Worm (Caenorhabditis elegans) whole organism, L2 larva: ENCODE results near the gene slc-25A18.2.

Source experiments
- C34F6.9 ChIP-seq: fragments of 150-350 bp; optimal IDR thresholded peaks from 2 replicates; lab custom pipeline; 2014; ENCODE audit warnings: missing biosample characterization, missing genetic modification characterization
- R02D3.7 ChIP-seq: fragments of 150-350 bp; optimal IDR thresholded peaks from 2 replicates; lab custom pipeline; 2014; ENCODE audit warnings: missing biosample characterization, missing genetic modification characterization
- Y55F3AM.14 ChIP-seq: fragments of 200-800 bp; sonication (Bioruptor generic); optimal IDR thresholded peaks from 2 replicates; lab custom pipeline; 2018; ENCODE audit warnings: mild to moderate bottlenecking, missing genetic modification characterization, missing compliant biosample characterization
- alr-1 ChIP-seq: fragments of 150-350 bp; optimal IDR thresholded peaks from 2 replicates; lab custom pipeline; 2014; ENCODE audit warnings: missing biosample characterization, missing genetic modification characterization
- aly-2 ChIP-seq: fragments of 150-350 bp; optimal IDR thresholded peaks from 2 replicates; lab custom pipeline; 2014; ENCODE audit warnings: missing biosample characterization, missing genetic modification characterization
- ama-1 ChIP-seq: fragments of 150-350 bp; optimal IDR thresholded peaks from 2 replicates; lab custom pipeline; 2018; ENCODE audit warnings: inconsistent platforms
- ceh-16 ChIP-seq: fragments of 150-350 bp; optimal IDR thresholded peaks from 2 replicates; lab custom pipeline; 2014; ENCODE audit warnings: missing biosample characterization, missing genetic modification characterization
- ceh-82 ChIP-seq: fragments of 150-350 bp; optimal IDR thresholded peaks from 2 replicates; lab custom pipeline; 2014; ENCODE audit warnings: missing biosample characterization, missing genetic modification characterization
- crh-2 ChIP-seq: sonication (generic microtip); optimal IDR thresholded peaks from 2 replicates; lab custom pipeline; 2017; ENCODE audit warnings: missing biosample characterization, missing genetic modification characterization
- egl-27 ChIP-seq: sonication (generic microtip); optimal IDR thresholded peaks from 3 replicates; lab custom pipeline; 2017; ENCODE audit warnings: missing biosample characterization, missing genetic modification reagents, missing genetic modification characterization
- elt-3 ChIP-seq: sonication (generic microtip); optimal IDR thresholded peaks from 2 replicates; lab custom pipeline; 2017; ENCODE audit warnings: missing biosample characterization, missing genetic modification characterization
- fos-1 ChIP-seq: fragments of 150-350 bp; optimal IDR thresholded peaks from 2 replicates; lab custom pipeline; 2014; ENCODE audit warnings: missing biosample characterization, missing genetic modification characterization
- lin-11 ChIP-seq: fragments of 150-350 bp; sonication (generic microtip); optimal IDR thresholded peaks from 2 replicates; lab custom pipeline; 2014; ENCODE audit warnings: missing biosample characterization, missing genetic modification characterization, inconsistent platforms, mixed read lengths
- lin-39 ChIP-seq: fragments of 150-350 bp; optimal IDR thresholded peaks from 2 replicates; lab custom pipeline; 2014; ENCODE audit warnings: missing biosample characterization, missing genetic modification reagents, missing genetic modification characterization
- lsy-2 ChIP-seq, 2 experiments: fragments of 150-350 bp in 1 of 2; sonication (generic microtip) in 1 of 2; optimal IDR thresholded peaks; 2 replicates each; lab custom pipeline; 2014 to 2017; ENCODE audit warnings: missing biosample characterization in 2 of 2, missing genetic modification characterization in 2 of 2
- mab-5 ChIP-seq: fragments of 150-350 bp; optimal IDR thresholded peaks from 2 replicates; lab custom pipeline; 2014; ENCODE audit warnings: missing biosample characterization, missing genetic modification characterization
- mbf-1 ChIP-seq: sonication (generic microtip); optimal IDR thresholded peaks from 2 replicates; lab custom pipeline; 2017; ENCODE audit warnings: missing biosample characterization, missing genetic modification characterization
- nhr-11 ChIP-seq: fragments of 150-350 bp; optimal IDR thresholded peaks from 2 replicates; lab custom pipeline; 2014; ENCODE audit warnings: missing biosample characterization, missing genetic modification characterization
- nhr-129 ChIP-seq: fragments of 150-350 bp; optimal IDR thresholded peaks from 2 replicates; lab custom pipeline; 2014; ENCODE audit warnings: missing biosample characterization, missing genetic modification characterization
- nhr-21 ChIP-seq: fragments of 150-350 bp; optimal IDR thresholded peaks from 2 replicates; lab custom pipeline; 2014; ENCODE audit warnings: missing biosample characterization, missing genetic modification characterization
- nhr-23 ChIP-seq: fragments of 150-350 bp; optimal IDR thresholded peaks from 2 replicates; lab custom pipeline; 2014; ENCODE audit warnings: missing biosample characterization, missing genetic modification reagents, missing genetic modification characterization
- nhr-25 ChIP-seq: fragments of 150-350 bp; sonication (generic microtip); optimal IDR thresholded peaks from 3 replicates; lab custom pipeline; 2014; ENCODE audit warnings: missing biosample characterization, missing genetic modification characterization
- nhr-6 ChIP-seq: fragments of 150-350 bp; optimal IDR thresholded peaks from 2 replicates; lab custom pipeline; 2014; ENCODE audit warnings: missing biosample characterization, missing genetic modification characterization
- nhr-77 ChIP-seq: fragments of 150-350 bp; optimal IDR thresholded peaks from 2 replicates; lab custom pipeline; 2014; ENCODE audit warnings: missing biosample characterization, missing genetic modification characterization
- peb-1 ChIP-seq: fragments of 150-350 bp; optimal IDR thresholded peaks from 2 replicates; lab custom pipeline; 2014; ENCODE audit warnings: missing biosample characterization, missing genetic modification characterization
- sem-4 ChIP-seq: fragments of 150-350 bp; optimal IDR thresholded peaks from 2 replicates; lab custom pipeline; 2014; ENCODE audit warnings: missing biosample characterization, missing genetic modification reagents, missing genetic modification characterization
- skn-1 ChIP-seq: sonication (generic microtip); optimal IDR thresholded peaks from 2 replicates; lab custom pipeline; 2017; ENCODE audit warnings: missing biosample characterization, missing genetic modification characterization
- sma-9 ChIP-seq, 2 experiments: fragments of 150-350 bp in 1 of 2; sonication (generic microtip) in 1 of 2; optimal IDR thresholded peaks; 2 replicates each; lab custom pipeline; 2014 to 2016; ENCODE audit warnings: missing genetic modification characterization in 2 of 2, mild to moderate bottlenecking in 1 of 2, missing biosample characterization in 1 of 2, missing compliant biosample characterization in 1 of 2, missing genetic modification reagents in 1 of 2, moderate library complexity in 1 of 2
- snpc-4 ChIP-seq: fragments of 150-350 bp; optimal IDR thresholded peaks from 2 replicates; lab custom pipeline; 2014; ENCODE audit warnings: missing biosample characterization, missing genetic modification characterization
- unc-39 ChIP-seq: fragments of 150-350 bp; optimal IDR thresholded peaks from 2 replicates; lab custom pipeline; 2014; ENCODE audit warnings: missing biosample characterization, missing genetic modification characterization
- unc-55 ChIP-seq: fragments of 150-350 bp; sonication (generic microtip); optimal IDR thresholded peaks from 3 replicates; lab custom pipeline; 2014; ENCODE audit warnings: missing biosample characterization, missing genetic modification reagents, missing genetic modification characterization
- zag-1 ChIP-seq: fragments of 150-350 bp; optimal IDR thresholded peaks from 2 replicates; lab custom pipeline; 2014; ENCODE audit warnings: missing biosample characterization, missing genetic modification characterization
- ztf-1 ChIP-seq: fragments of 200-800 bp; sonication (Bioruptor generic); conservative IDR thresholded peaks from 2 replicates; pipeline ENCODE4 v1.3.6; 2022; ENCODE audit warnings: missing genetic modification characterization, missing compliant biosample characterization
- ztf-11 ChIP-seq: sonication (generic microtip); optimal IDR thresholded peaks from 2 replicates; lab custom pipeline; 2017; ENCODE audit warnings: missing biosample characterization, missing genetic modification characterization
- ztf-4 ChIP-seq: fragments of 150-350 bp; optimal IDR thresholded peaks from 2 replicates; lab custom pipeline; 2014; ENCODE audit warnings: missing biosample characterization, missing genetic modification characterization

The slc-25A18.2 gene

ce11 chrIV:7469782-7470413 lies 4.9 kb upstream of the slc-25A18.2 start, which contains the start of gene F55G1.7:
TSS of gene F55G1.7 (minus strand) at chrIV:7469832.
- no peak for TF ChIP-seq nhr-77 (tag; lab: Kevin White, UChicago)
- TF ChIP-seq ceh-16 (tag; lab: Kevin White, UChicago): no peak
- TF ChIP-seq sma-9 (GFP tag; optimal IDR thresholded peaks at IDR 0.05; lab: Kevin White, UChicago): peak; percentile 47
- no peak for TF ChIP-seq sma-9 (tag; optimal IDR thresholded peaks at IDR 0.05; lab: Kevin White, UChicago)

DNA sequence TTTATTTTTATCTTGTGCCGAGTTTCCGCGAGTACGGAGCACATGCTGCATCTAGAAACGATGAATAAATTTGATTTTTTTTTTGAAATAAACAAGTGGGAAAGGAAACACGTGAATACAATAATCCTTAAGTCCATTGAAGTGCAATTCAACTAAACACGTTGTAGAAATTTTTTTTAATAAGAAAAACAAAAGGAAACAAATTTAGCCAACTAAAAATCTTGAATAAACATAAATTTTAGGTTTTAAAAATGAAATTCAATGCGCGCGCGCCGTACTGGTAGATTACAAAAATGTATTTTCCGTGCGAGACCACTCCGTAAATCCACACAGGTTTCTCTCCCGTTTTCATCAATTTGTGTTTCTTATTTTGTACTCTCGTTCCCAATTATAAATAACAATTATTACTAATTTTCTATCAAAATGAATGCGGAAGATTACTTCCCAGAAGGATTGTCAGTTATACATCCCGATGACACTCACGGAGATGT lies 1.6 kb upstream of the slc-25A18.2 start, which contains the start of the genes plk-3 and F55G1.6:
TSS of gene plk-3 (minus strand) at position 51 of the 491 bp plus-strand sequence.
TSS of gene F55G1.6 (plus strand) at position 359 of the 491 bp plus-strand sequence.
- TF ChIP-seq C34F6.9 (tag; lab: Kevin White, UChicago) (no peak), snpc-4 (no peak), peb-1 (tag; lab: Kevin White, UChicago) (no peak), lsy-2 (tag; optimal IDR thresholded peaks at IDR 0.05; lab: Kevin White, UChicago) (no peak), egl-27 (no peak), aly-2 (tag; lab: Kevin White, UChicago) (no peak), sem-4 (tag; lab: Kevin White, UChicago) (no peak), ztf-11 (tag; lab: Kevin White, UChicago) (no peak), lin-11 (tag; lab: Kevin White, UChicago) (no peak), ztf-4 (tag; lab: Kevin White, UChicago) (no peak), nhr-6 (tag; lab: Kevin White, UChicago) (no peak)

ce11 chrIV:7477197-7477596 lies 2.4 kb downstream of the slc-25A18.2 start, which contains the start of gene pycr-4:
TSS of gene pycr-4 (minus strand) at chrIV:7477297.
- TF ChIP-seq sma-9 (GFP tag; optimal IDR thresholded peaks at IDR 0.05; lab: Kevin White, UChicago) (peak; percentile 25), sma-9 (tag; optimal IDR thresholded peaks at IDR 0.05; lab: Kevin White, UChicago) (no peak), R02D3.7 (tag; lab: Kevin White, UChicago) (no peak), ceh-82 (tag; lab: Kevin White, UChicago) (no peak), C34F6.9 (tag; lab: Kevin White, UChicago) (peak; percentile 13), nhr-77 (tag; lab: Kevin White, UChicago) (no peak)

DNA sequence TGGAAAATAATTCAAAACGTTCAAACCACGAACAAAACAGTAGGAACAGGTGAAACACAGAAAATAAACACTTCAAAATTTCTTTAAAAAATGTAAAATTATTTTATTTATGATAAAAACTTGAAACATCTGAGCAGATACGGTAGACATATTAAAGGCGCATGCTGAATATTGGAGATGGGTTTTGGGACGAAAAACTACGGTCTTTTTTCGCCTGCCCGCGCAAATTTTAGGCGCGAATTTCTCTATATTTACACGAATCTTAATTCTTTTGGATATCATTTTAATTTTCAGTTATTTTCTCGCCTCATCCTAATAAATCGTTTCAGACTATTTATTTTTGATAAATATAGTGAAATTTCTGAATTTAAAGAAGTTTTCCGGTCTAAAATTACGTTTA lies 2.9 kb downstream of the slc-25A18.2 start:
- no peak for TF ChIP-seq lin-39 (tag; lab: Kevin White, UChicago)
- TF ChIP-seq nhr-129 (tag; lab: Kevin White, UChicago): no peak
- TF ChIP-seq elt-3 (tag; lab: Kevin White, UChicago): no peak
- no peak for TF ChIP-seq nhr-21 (tag; lab: Kevin White, UChicago)
- no peak for TF ChIP-seq sem-4 (tag; lab: Kevin White, UChicago)
- TF ChIP-seq nhr-23 (tag; lab: Kevin White, UChicago): no peak
- no peak for TF ChIP-seq mbf-1 (tag; lab: Kevin White, UChicago)
- TF ChIP-seq nhr-11 (tag; lab: Kevin White, UChicago): no peak
- no peak for TF ChIP-seq lsy-2 (tag; optimal IDR thresholded peaks at IDR 0.05; lab: Kevin White, UChicago)
- no peak for TF ChIP-seq unc-55 (GFP tag; lab: Kevin White, UChicago)
- no peak for TF ChIP-seq R02D3.7 (tag; lab: Kevin White, UChicago)
- TF ChIP-seq alr-1 (tag; lab: Kevin White, UChicago): no peak
- TF ChIP-seq snpc-4: no peak
- no peak for TF ChIP-seq nhr-6 (tag; lab: Kevin White, UChicago)
- TF ChIP-seq ztf-1 (GFP tag; lab: Robert Waterston, UW): no peak
- TF ChIP-seq ztf-11 (tag; lab: Kevin White, UChicago): no peak

DNA sequence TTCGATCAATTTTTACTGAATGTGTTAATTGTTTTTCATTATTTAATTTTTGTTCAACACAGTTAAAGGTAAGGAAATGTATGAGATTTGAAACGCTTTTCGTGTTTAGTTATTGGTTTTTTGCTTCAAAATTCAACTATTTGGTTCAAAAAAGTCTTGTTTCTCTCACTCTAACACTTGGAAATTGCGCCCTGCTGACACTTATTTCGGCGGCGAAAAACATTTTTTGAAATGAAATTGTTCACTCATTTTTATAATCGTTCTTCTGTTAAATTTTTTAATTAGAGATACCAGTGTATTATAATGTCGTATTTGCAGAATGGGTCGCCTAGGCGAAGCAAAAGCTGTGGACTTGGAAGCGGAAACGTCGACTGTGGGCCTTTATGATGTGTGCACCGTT lies 3.3 kb downstream of the slc-25A18.2 start, which contains the start of gene rod-1:
TSS of gene rod-1 (plus strand) at position 319 of the 400 bp plus-strand sequence.
- TF ChIP-seq ceh-16 (tag; lab: Kevin White, UChicago) (no peak), unc-55 (GFP tag; lab: Kevin White, UChicago) (peak; percentile 46)

DNA sequence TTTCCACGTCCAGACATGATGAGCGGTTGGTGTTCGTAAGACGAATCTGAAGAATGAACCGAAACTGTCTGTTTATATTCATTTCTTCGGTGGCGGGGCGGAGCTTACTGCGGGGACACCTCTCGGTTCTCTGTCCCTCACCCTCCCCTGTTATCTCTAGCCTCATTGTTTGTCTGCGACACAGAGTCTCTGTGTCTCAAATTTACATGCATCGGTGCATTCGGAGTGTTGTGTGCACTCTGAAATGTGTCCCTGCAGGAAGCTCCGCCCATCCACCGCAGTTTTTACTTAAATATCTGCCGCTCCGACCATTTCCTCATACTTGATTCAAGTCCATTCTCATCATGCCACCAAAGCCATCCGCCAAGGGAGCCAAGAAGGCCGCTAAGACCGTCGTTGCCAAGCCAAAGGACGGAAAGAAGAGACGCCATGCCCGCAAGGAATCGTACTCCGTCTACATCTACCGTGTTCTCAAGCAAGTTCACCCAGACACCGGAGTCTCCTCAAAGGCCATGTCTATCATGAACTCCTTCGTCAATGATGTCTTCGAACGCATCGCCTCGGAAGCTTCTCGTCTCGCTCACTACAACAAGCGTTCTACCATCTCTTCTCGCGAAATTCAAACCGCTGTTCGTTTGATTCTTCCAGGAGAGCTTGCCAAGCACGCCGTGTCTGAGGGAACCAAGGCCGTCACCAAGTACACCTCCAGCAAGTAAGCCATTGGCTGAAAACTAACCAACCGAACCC lies 11.5 kb downstream of the slc-25A18.2 start, which contains the start of the genes his-61 and his-62:
TSS of gene his-61 (minus strand) at position 17 of the 747 bp plus-strand sequence.
TSS of gene his-62 (plus strand) at position 345 of the 747 bp plus-strand sequence.
- TF ChIP-seq sem-4 (tag; lab: Kevin White, UChicago): no peak
- TF ChIP-seq crh-2: peak; percentile 81
- TF ChIP-seq elt-3 (tag; lab: Kevin White, UChicago): no peak
- TF ChIP-seq sma-9 (GFP tag; optimal IDR thresholded peaks at IDR 0.05; lab: Kevin White, UChicago): peak; percentile 89
- TF ChIP-seq sma-9 (tag; optimal IDR thresholded peaks at IDR 0.05; lab: Kevin White, UChicago): no peak
- peak; percentile 61 for TF ChIP-seq zag-1 (tag; lab: Kevin White, UChicago)
- TF ChIP-seq unc-39 (tag; lab: Kevin White, UChicago): no peak
- TF ChIP-seq nhr-6 (tag; lab: Kevin White, UChicago): no peak
- no peak for TF ChIP-seq aly-2 (tag; lab: Kevin White, UChicago)
- TF ChIP-seq ama-1 (lab: Kevin White, UChicago): no peak
- TF ChIP-seq skn-1: no peak
- no peak for TF ChIP-seq ztf-1 (GFP tag; lab: Robert Waterston, UW)
- peak; percentile 56 for TF ChIP-seq C34F6.9 (tag; lab: Kevin White, UChicago)
- no peak for TF ChIP-seq ceh-82 (tag; lab: Kevin White, UChicago)
- no peak for TF ChIP-seq lin-11 (tag; lab: Kevin White, UChicago)
- TF ChIP-seq snpc-4: no peak
- TF ChIP-seq mab-5 (tag; lab: Kevin White, UChicago): peak; percentile 71
- no peak for TF ChIP-seq lin-39 (tag; lab: Kevin White, UChicago)
- TF ChIP-seq Y55F3AM.14 (GFP tag; lab: Kevin White, UChicago): no peak
- TF ChIP-seq nhr-25: peak; percentile 80
- TF ChIP-seq nhr-21 (tag; lab: Kevin White, UChicago): no peak
- TF ChIP-seq alr-1 (tag; lab: Kevin White, UChicago): no peak
- TF ChIP-seq egl-27: no peak
- TF ChIP-seq fos-1 (tag; lab: Kevin White, UChicago): peak; percentile 52
